Worm (Caenorhabditis elegans) whole organism, L1 larva: ENCODE data around the gene rcq-5.
A peak's percentile ranks its signal among the peaks of the same experiment; 100 is the strongest.

Experiments
- C16A3.4 ChIP-seq: fragments of 150-350 bp; optimal IDR thresholded peaks from 2 replicates; lab custom pipeline; 2014; ENCODE audit warnings: missing biosample characterization, missing genetic modification characterization
- F16B12.6 ChIP-seq: fragments of 150-350 bp; optimal IDR thresholded peaks from 2 replicates; lab custom pipeline; 2014; ENCODE audit warnings: missing biosample characterization, missing genetic modification characterization
- Y116A8C.19 ChIP-seq: sonication (generic microtip); optimal IDR thresholded peaks from 2 replicates; lab custom pipeline; 2016; ENCODE audit warnings: missing compliant biosample characterization, missing genetic modification characterization, borderline replicate concordance
- alr-1 ChIP-seq: fragments of 200-800 bp; sonication (Bioruptor generic); optimal IDR thresholded peaks from 2 replicates; lab custom pipeline; 2018; ENCODE audit warnings: borderline replicate concordance, mild to moderate bottlenecking, missing genetic modification characterization, missing compliant biosample characterization
- ama-1 ChIP-seq: fragments of 150-350 bp; optimal IDR thresholded peaks from 2 replicates; lab custom pipeline; 2014
- ceh-8 ChIP-seq: fragments of 200-800 bp; sonication (Bioruptor generic); optimal IDR thresholded peaks from 2 replicates; lab custom pipeline; 2018; ENCODE audit warnings: mild to moderate bottlenecking, missing genetic modification characterization, moderate library complexity, missing compliant biosample characterization
- ceh-82 ChIP-seq, 3 experiments: fragments of 150-350 bp in 1 of 3; sonication (generic microtip) in 2 of 3; optimal IDR thresholded peaks; 2 replicates each; lab custom pipeline; 2014 to 2017; ENCODE audit warnings: missing biosample characterization in 3 of 3, missing genetic modification characterization in 3 of 3
- ceh-88 ChIP-seq: fragments of 200-800 bp; sonication (Bioruptor generic); IDR thresholded peaks from 2 replicates; pipeline ENCODE4 v1.3.6; 2022; ENCODE audit warnings: missing genetic modification characterization, missing compliant biosample characterization
- ceh-90 ChIP-seq: sonication (generic microtip); optimal IDR thresholded peaks from 2 replicates; lab custom pipeline; 2016; ENCODE audit warnings: missing genetic modification characterization, missing compliant biosample characterization
- dpl-1 ChIP-seq, 3 experiments: fragments of 150-350 bp in 2 of 3; sonication (generic microtip) in 1 of 3; optimal IDR thresholded peaks; 2 replicates each; lab custom pipeline; 2014 to 2017; ENCODE audit warnings: missing biosample characterization in 3 of 3, missing genetic modification characterization in 3 of 3, missing genetic modification reagents in 3 of 3
- dsc-1 ChIP-seq: sonication (generic microtip); optimal IDR thresholded peaks from 2 replicates; lab custom pipeline; 2016; ENCODE audit warnings: mild to moderate bottlenecking, missing genetic modification characterization, missing compliant biosample characterization
- efl-1 ChIP-seq, 4 experiments: fragments of 150-350 bp; optimal IDR thresholded peaks in 3 of 4; peaks in 1 of 4; 1 replicate in 1 of 4; 2 replicates in 3 of 4; lab custom pipeline; 2014; ENCODE audit warnings: missing biosample characterization in 2 of 4, missing genetic modification characterization in 2 of 4, missing genetic modification reagents in 2 of 4
- egl-13 ChIP-seq: sonication (generic microtip); optimal IDR thresholded peaks from 2 replicates; lab custom pipeline; 2016; ENCODE audit warnings: missing genotype, missing genetic modification reagents, missing genetic modification characterization, missing compliant biosample characterization
- egl-27 ChIP-seq, 2 experiments: fragments of 150-350 bp in 1 of 2; sonication (generic microtip); optimal IDR thresholded peaks; 3 replicates each; lab custom pipeline; 2017 to 2018; ENCODE audit warnings: missing biosample characterization in 2 of 2, missing genetic modification characterization in 2 of 2, missing genetic modification reagents in 2 of 2
- fkh-10 ChIP-seq: sonication (generic microtip); optimal IDR thresholded peaks from 2 replicates; lab custom pipeline; 2017; ENCODE audit warnings: missing biosample characterization, missing genetic modification reagents, missing genetic modification characterization
- fkh-4 ChIP-seq: sonication (generic microtip); optimal IDR thresholded peaks from 2 replicates; lab custom pipeline; 2016; ENCODE audit warnings: missing compliant biosample characterization, missing genetic modification characterization, borderline replicate concordance
- fkh-8 ChIP-seq: sonication (generic microtip); optimal IDR thresholded peaks from 2 replicates; lab custom pipeline; 2016; ENCODE audit warnings: mild to moderate bottlenecking, missing genetic modification characterization, missing compliant biosample characterization
- hpl-2 ChIP-seq: fragments of 150-350 bp; optimal IDR thresholded peaks from 2 replicates; lab custom pipeline; 2014; ENCODE audit warnings: missing biosample characterization, missing genetic modification reagents, missing genetic modification characterization
- isw-1 ChIP-seq: fragments of 200-800 bp; sonication (Bioruptor generic); IDR thresholded peaks from 2 replicates; pipeline ENCODE4 v1.3.6; 2022; ENCODE audit warnings: missing genetic modification characterization, missing compliant biosample characterization
- jun-1 ChIP-seq: fragments of 150-350 bp; optimal IDR thresholded peaks from 2 replicates; lab custom pipeline; 2014; ENCODE audit warnings: missing biosample characterization, missing genetic modification reagents, missing genetic modification characterization
- lin-13 ChIP-seq: fragments of 150-350 bp; optimal IDR thresholded peaks from 2 replicates; lab custom pipeline; 2014; ENCODE audit warnings: missing biosample characterization, missing genetic modification reagents, missing genetic modification characterization
- lin-14 ChIP-seq: fragments of 200-800 bp; sonication (Bioruptor generic); optimal IDR thresholded peaks from 2 replicates; lab custom pipeline; 2018; ENCODE audit warnings: mild to moderate bottlenecking, missing genetic modification characterization, moderate library complexity, missing compliant biosample characterization
- lin-35 ChIP-seq, 2 experiments: fragments of 150-350 bp; optimal IDR thresholded peaks; 2 replicates each; lab custom pipeline; 2014; ENCODE audit warnings: missing biosample characterization in 2 of 2, missing genetic modification characterization in 2 of 2, missing genetic modification reagents in 2 of 2
- lir-3 ChIP-seq: sonication (generic microtip); optimal IDR thresholded peaks from 2 replicates; lab custom pipeline; 2016; ENCODE audit warnings: mild to moderate bottlenecking, missing genetic modification characterization, moderate library complexity, missing compliant biosample characterization; ENCODE audit not compliant: poor library complexity
- lsy-2 ChIP-seq, 2 experiments: fragments of 150-350 bp; optimal IDR thresholded peaks; 2 replicates each; lab custom pipeline; 2014; ENCODE audit warnings: missing biosample characterization in 2 of 2, missing genetic modification characterization in 2 of 2
- mab-9 ChIP-seq: fragments of 200-800 bp; sonication (Bioruptor generic); IDR thresholded peaks from 2 replicates; pipeline ENCODE4 v1.3.6; 2022; ENCODE audit warnings: missing genetic modification reagents, missing genetic modification characterization, missing compliant biosample characterization
- mep-1 ChIP-seq: fragments of 150-350 bp; optimal IDR thresholded peaks from 2 replicates; lab custom pipeline; 2014; ENCODE audit warnings: missing biosample characterization, missing genetic modification characterization
- nhr-12 ChIP-seq: sonication (generic microtip); optimal IDR thresholded peaks from 2 replicates; lab custom pipeline; 2017; ENCODE audit warnings: missing biosample characterization, missing genetic modification characterization
- nhr-237 ChIP-seq: fragments of 150-350 bp; optimal IDR thresholded peaks from 2 replicates; lab custom pipeline; 2014; ENCODE audit warnings: missing biosample characterization, missing genetic modification characterization
- nhr-28 ChIP-seq: fragments of 150-350 bp; optimal IDR thresholded peaks from 2 replicates; lab custom pipeline; 2014; ENCODE audit warnings: missing biosample characterization, missing genetic modification characterization
- nhr-47 ChIP-seq: sonication (generic microtip); optimal IDR thresholded peaks from 2 replicates; lab custom pipeline; 2016; ENCODE audit warnings: mild to moderate bottlenecking, missing genetic modification characterization, moderate library complexity, missing compliant biosample characterization
- nhr-71 ChIP-seq: sonication (generic microtip); optimal IDR thresholded peaks from 2 replicates; lab custom pipeline; 2016; ENCODE audit warnings: mild to moderate bottlenecking, missing genetic modification characterization, moderate library complexity, missing compliant biosample characterization
- nhr-85 ChIP-seq: sonication (generic microtip); peaks from one replicate; lab custom pipeline; 2016; ENCODE audit warnings: missing genetic modification characterization, inconsistent platforms, missing compliant biosample characterization
- nhr-90 ChIP-seq: sonication (generic microtip); optimal IDR thresholded peaks from 2 replicates; lab custom pipeline; 2016; ENCODE audit warnings: mild to moderate bottlenecking, missing genetic modification characterization, missing compliant biosample characterization; ENCODE audit not compliant: poor library complexity
- rnt-1 ChIP-seq: sonication (generic microtip); optimal IDR thresholded peaks from 2 replicates; lab custom pipeline; 2016; ENCODE audit warnings: mild to moderate bottlenecking, missing genetic modification characterization, moderate library complexity, missing compliant biosample characterization
- skn-1 ChIP-seq: fragments of 150-350 bp; optimal IDR thresholded peaks from 2 replicates; lab custom pipeline; 2014; ENCODE audit warnings: missing biosample characterization, missing genetic modification characterization
- snpc-4 ChIP-seq: fragments of 150-350 bp; optimal IDR thresholded peaks from 2 replicates; lab custom pipeline; 2014; ENCODE audit warnings: missing biosample characterization, missing genetic modification characterization
- snu-23 ChIP-seq: sonication (generic microtip); optimal IDR thresholded peaks from 2 replicates; lab custom pipeline; 2016; ENCODE audit warnings: missing genetic modification characterization, missing compliant biosample characterization
- swsn-7 ChIP-seq: sonication (generic microtip); optimal IDR thresholded peaks from 2 replicates; lab custom pipeline; 2016; ENCODE audit warnings: missing genetic modification characterization, missing compliant biosample characterization
- tbx-2 ChIP-seq: sonication (generic microtip); optimal IDR thresholded peaks from 2 replicates; lab custom pipeline; 2016; ENCODE audit warnings: missing genetic modification characterization, missing compliant biosample characterization
- unc-86 ChIP-seq: sonication (generic microtip); optimal IDR thresholded peaks from 2 replicates; lab custom pipeline; 2016; ENCODE audit warnings: missing genetic modification characterization, missing compliant biosample characterization
- unc-98 ChIP-seq: fragments of 200-800 bp; sonication (Bioruptor generic); IDR thresholded peaks from 2 replicates; pipeline ENCODE4 v1.3.6; 2022; ENCODE audit warnings: missing genetic modification characterization, missing compliant biosample characterization
- vab-15 ChIP-seq: sonication (generic microtip); optimal IDR thresholded peaks from 2 replicates; lab custom pipeline; 2017; ENCODE audit warnings: missing genotype, mild to moderate bottlenecking, missing genetic modification characterization, missing compliant biosample characterization
- xbp-1 ChIP-seq: sonication (generic microtip); optimal IDR thresholded peaks from 2 replicates; lab custom pipeline; 2016; ENCODE audit warnings: missing genetic modification characterization, missing compliant biosample characterization
- zag-1 ChIP-seq: fragments of 150-350 bp; optimal IDR thresholded peaks from 2 replicates; lab custom pipeline; 2014; ENCODE audit warnings: missing biosample characterization, missing genetic modification characterization
- zip-4 ChIP-seq: fragments of 200-800 bp; sonication (Bioruptor generic); optimal IDR thresholded peaks from 2 replicates; lab custom pipeline; 2018; ENCODE audit warnings: mild to moderate bottlenecking, missing genetic modification characterization, moderate library complexity, missing compliant biosample characterization
- ztf-11 ChIP-seq, 2 experiments: sonication (generic microtip); optimal IDR thresholded peaks; 2 replicates each; lab custom pipeline; 2016 to 2017; ENCODE audit warnings: missing genetic modification characterization in 2 of 2, missing biosample characterization in 1 of 2, missing compliant biosample characterization in 1 of 2

rcq-5 gene

DNA sequence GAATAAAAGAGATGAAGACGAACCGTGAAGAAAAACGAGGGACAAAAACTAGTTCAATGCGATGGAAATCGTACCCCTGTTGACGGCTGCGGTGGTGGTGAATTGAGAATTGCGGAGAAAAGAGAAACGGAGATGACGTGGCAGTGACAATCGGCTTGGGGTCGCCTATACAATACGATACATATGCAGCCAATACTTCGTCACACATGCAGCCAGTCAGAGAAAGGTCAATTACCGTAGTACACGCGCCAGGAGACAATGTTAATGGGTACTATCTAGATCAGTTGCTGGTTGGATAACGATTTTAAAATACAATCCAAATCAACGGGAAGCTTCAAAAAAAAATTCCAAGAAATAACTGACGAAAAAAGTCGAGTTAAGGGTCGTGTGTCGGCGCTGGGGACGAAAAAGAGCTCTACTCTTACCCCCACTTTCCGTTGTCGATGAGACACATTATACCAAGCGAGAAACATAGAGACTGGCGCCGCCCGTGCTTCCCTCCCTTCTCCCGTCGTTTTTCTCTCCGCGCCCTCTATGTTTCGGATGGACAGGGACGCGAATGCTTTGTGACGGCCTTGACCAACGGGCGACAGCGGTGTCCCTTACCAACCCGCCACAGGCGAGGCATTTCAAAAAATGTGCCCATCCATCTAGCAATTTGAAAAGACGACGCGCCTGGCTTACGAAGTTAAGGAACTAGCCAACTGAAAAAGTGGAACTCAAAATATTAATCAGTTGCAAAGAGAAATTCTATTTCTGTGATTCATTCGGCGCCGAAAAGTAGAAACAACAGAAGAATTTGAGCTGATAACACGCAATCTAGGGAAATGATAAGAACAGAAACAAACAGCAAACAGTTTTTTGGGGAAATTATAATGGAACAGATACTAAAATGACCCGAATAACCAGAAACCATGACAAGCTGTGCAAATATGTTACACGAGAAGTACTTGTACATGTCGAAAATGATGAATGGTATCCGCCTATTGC is 38.9 kb downstream of the rcq-5 start (continued):
- TF ChIP-seq egl-13 (tag; lab: Kevin White, UChicago) (no peak), Y116A8C.19 (tag; lab: Kevin White, UChicago) (no peak), vab-15 (tag; lab: Kevin White, UChicago) (no peak), nhr-71 (tag; lab: Kevin White, UChicago) (peak; percentile 11)

ce11 chrIII:4018095-4018498 is 39.7 kb downstream of the rcq-5 start:
- TF ChIP-seq fkh-4 (no peak), unc-86 (peak; percentile 35), hpl-2 (GFP tag; lab: Kevin White, UChicago) (peak; percentile 60), unc-98 (GFP tag; lab: Robert Waterston, UW) (no peak), dsc-1 (tag; lab: Kevin White, UChicago) (peak; percentile 32), nhr-90 (tag; lab: Kevin White, UChicago) (no peak), zip-4 (GFP tag; lab: Kevin White, UChicago) (peak; percentile 97), snpc-4 (tag; lab: Kevin White, UChicago) (peak; percentile 71), mep-1 (tag; lab: Kevin White, UChicago) (peak; percentile 75), nhr-71 (tag; lab: Kevin White, UChicago) (peak; percentile 62), nhr-85 (tag; lab: Kevin White, UChicago) (peak; percentile 65), lsy-2 (tag; optimal IDR thresholded peaks at IDR 0.05; lab: Kevin White, UChicago) (peak; percentile 8 to 78), nhr-12 (no peak), xbp-1 (tag; lab: Kevin White, UChicago) (peak; percentile 24), lin-13 (peak; percentile 33), ceh-82 (tag; optimal IDR thresholded peaks at IDR 0.05; lab: Kevin White, UChicago) (peak; percentile 63 to 81 (median 68)), swsn-7 (tag; lab: Kevin White, UChicago) (peak; percentile 28), ceh-90 (tag; lab: Kevin White, UChicago) (peak; percentile 25), rnt-1 (tag; lab: Kevin White, UChicago) (peak; percentile 37), snu-23 (GFP tag; lab: Kevin White, UChicago) (peak; percentile 37), dpl-1 (GFP tag; optimal IDR thresholded peaks at IDR 0.05; lab: Kevin White, UChicago) (peak in 2 of 3 experiments; percentile 40 to 48), nhr-28 (tag; lab: Kevin White, UChicago) (no peak), nhr-47 (tag; lab: Kevin White, UChicago) (peak; percentile 62), C16A3.4 (peak; percentile 4), fkh-10 (GFP tag; lab: Kevin White, UChicago) (peak; percentile 1), efl-1 (optimal IDR thresholded peaks at IDR 0.05; lab: Kevin White, UChicago) (peak; percentile 43 to 59), efl-1 (GFP tag; optimal IDR thresholded peaks at IDR 0.05 in 1 of 2; lab: Kevin White, UChicago) (peak; percentile 40 to 89), egl-13 (tag; lab: Kevin White, UChicago) (peak; percentile 29), zag-1 (peak; percentile 24), ceh-8 (GFP tag; lab: Kevin White, UChicago) (peak; percentile 53), F16B12.6 (tag; lab: Kevin White, UChicago) (peak; percentile 50), egl-27 (tag; optimal IDR thresholded peaks at IDR 0.05; lab: Kevin White, UChicago) (peak in 1 of 2 experiments; percentile 4), nhr-237 (tag; lab: Kevin White, UChicago) (peak; percentile 10), fkh-8 (peak; percentile 81), ztf-11 (tag; optimal IDR thresholded peaks at IDR 0.05; lab: Kevin White, UChicago) (peak in 1 of 2 experiments; percentile 47), alr-1 (tag; lab: Kevin White, UChicago) (no peak), ceh-88 (no peak), isw-1 (GFP tag; lab: Robert Waterston, UW) (peak; percentile 68), ama-1 (lab: Kevin White, UChicago) (no peak), lin-14 (GFP tag; lab: Kevin White, UChicago) (peak; percentile 89), jun-1 (tag; lab: Kevin White, UChicago) (peak; percentile 68), lir-3 (peak; percentile 15), mab-9 (GFP tag; lab: Robert Waterston, UW) (no peak), tbx-2 (tag; lab: Kevin White, UChicago) (peak; percentile 46), lin-35 (GFP tag; optimal IDR thresholded peaks at IDR 0.05; lab: Kevin White, UChicago) (peak in 1 of 2 experiments; percentile 47), skn-1 (tag; lab: Kevin White, UChicago) (peak; percentile 81)
